Fruit fly (Drosophila melanogaster): ENCODE results near the gene ymp.
A peak's percentile ranks its signal among the peaks of the same experiment; 100 is the strongest.

ymp gene

dm6 chr3R:25630541-25630940, 21.6 kb upstream of the ymp start (continued):
- TF ChIP-seq CG2116 (GFP tag; optimal IDR thresholded peaks at IDR 0.05) (no peak), lmd (GFP tag; IDR thresholded peaks at IDR 0.05) (peak; percentile 39; the same call in 1 of the 2 replicates), Dad (GFP tag; optimal IDR thresholded peaks at IDR 0.05) (no peak), Fer1 (GFP tag; optimal IDR thresholded peaks at IDR 0.05) (peak; percentile 25), esg (GFP tag; conservative IDR thresholded peaks at IDR 0.05) (0 out of 2 replicates have a peak, but pooled peaks have one; percentile 22), CG2712 (tag; optimal IDR thresholded peaks at IDR 0.05) (peak; percentile 23), dpn (GFP tag; optimal IDR thresholded peaks at IDR 0.05) (no peak), CG10274 (GFP tag; optimal IDR thresholded peaks at IDR 0.05) (no peak), Usf (GFP tag; optimal IDR thresholded peaks at IDR 0.05) (no peak), HLH54F (GFP tag; optimal IDR thresholded peaks at IDR 0.05) (no peak), CG4730 (GFP tag; IDR thresholded peaks at IDR 0.05) (no peak), gsb-n (tag; optimal IDR thresholded peaks at IDR 0.05) (peak; percentile 11), dmrt11E (tag; optimal IDR thresholded peaks at IDR 0.05) (peak; percentile 20), Poxn (GFP tag; IDR thresholded peaks at IDR 0.05) (no peak), CG17359 (tag; optimal IDR thresholded peaks at IDR 0.05) (peak; percentile 43), CrebB (tag; optimal IDR thresholded peaks at IDR 0.05) (no peak), CG10979 (tag; optimal IDR thresholded peaks at IDR 0.05) (peak; percentile 19), Aef1 (GFP tag; IDR thresholded peaks at IDR 0.05) (peak; percentile 20; the same call in 1 of the 3 replicates), dmrt99B (tag; optimal IDR thresholded peaks at IDR 0.05) (peak; percentile 58), ttk (GFP tag; IDR thresholded peaks at IDR 0.05) (0 out of 2 replicates have a peak, but pooled peaks have one; percentile 16), CG10147 (GFP tag; optimal IDR thresholded peaks at IDR 0.05) (peak; percentile 25), mld (GFP tag; IDR thresholded peaks at IDR 0.05; ENCODE audit: partially characterized antibody) (no peak), CG11695 (GFP tag; IDR thresholded peaks at IDR 0.05) (peak; percentile 23; the same call in 1 of the 3 replicates), Ets65A (GFP tag) (peak; percentile 63), CG13424 (tag; optimal IDR thresholded peaks at IDR 0.05) (peak; percentile 20), CG1603 (tag; optimal IDR thresholded peaks at IDR 0.05) (peak; percentile 29), CG30431 (GFP tag; optimal IDR thresholded peaks at IDR 0.05) (no peak), CG4854 (GFP tag; optimal IDR thresholded peaks at IDR 0.05) (no peak), Hr51 (GFP tag; optimal IDR thresholded peaks at IDR 0.05) (peak in 1 of 2 experiments; percentile 52), CG12299 (tag; optimal IDR thresholded peaks at IDR 0.05) (peak; percentile 14), cas (GFP tag; IDR thresholded peaks at IDR 0.05) (no peak), CG4282 (GFP tag; optimal IDR thresholded peaks at IDR 0.05) (no peak)

dm6 chr3R:25628657-25629056, 19.7 kb upstream of the ymp start:
- TF ChIP-seq Bdp1 (GFP tag; optimal IDR thresholded peaks at IDR 0.05) (no peak), fd102C (GFP tag; optimal IDR thresholded peaks at IDR 0.05) (no peak), Xbp1 (GFP tag; optimal IDR thresholded peaks at IDR 0.05) (no peak), CG6765 (GFP tag; optimal IDR thresholded peaks at IDR 0.05) (no peak), ac (GFP tag; optimal IDR thresholded peaks at IDR 0.05) (peak; percentile 33), tll (GFP tag; optimal IDR thresholded peaks at IDR 0.05) (no peak), gsb-n (tag; optimal IDR thresholded peaks at IDR 0.05) (no peak), stwl (tag; optimal IDR thresholded peaks at IDR 0.05) (no peak), dimm (GFP tag; IDR thresholded peaks at IDR 0.05) (no peak), CG1832 (GFP tag; optimal IDR thresholded peaks at IDR 0.05) (peak; percentile 55), CG10321 (GFP tag; IDR thresholded peaks at IDR 0.05) (peak; percentile 49; the same call in 1 of the 2 replicates), croc (GFP tag; conservative IDR thresholded peaks at IDR 0.05) (no peak), twi (tag; optimal IDR thresholded peaks at IDR 0.05) (peak; percentile 12), cad (GFP tag; optimal IDR thresholded peaks at IDR 0.05) (peak; percentile 68), her (GFP tag; optimal IDR thresholded peaks at IDR 0.05) (no peak), Atf3 (GFP tag; optimal IDR thresholded peaks at IDR 0.05) (no peak), CG2116 (GFP tag; optimal IDR thresholded peaks at IDR 0.05) (no peak), Nf-YA (GFP tag; IDR thresholded peaks at IDR 0.05) (no peak), mam (GFP tag; optimal IDR thresholded peaks at IDR 0.05) (no peak), NK7.1 (GFP tag; optimal IDR thresholded peaks at IDR 0.05) (no peak), bowl (GFP tag; IDR thresholded peaks at IDR 0.05) (no peak), dysf (GFP tag; IDR thresholded peaks at IDR 0.05) (no peak)

Measured in whole organism, embryonic.